Fruit fly (Drosophila melanogaster) whole organism, prepupa: Measurements from ENCODE around the gene CG17118.

Experiments
- CG10631 ChIP-seq: fragments of 200-800 bp; sonication (Bioruptor generic); optimal IDR thresholded peaks from 2 replicates; lab custom pipeline; 2016; ENCODE audit warnings: missing biosample characterization, missing genetic modification characterization
- CG10669 ChIP-seq: fragments of 200-800 bp; sonication (Bioruptor generic); optimal IDR thresholded peaks from 3 replicates; lab custom pipeline; 2018; ENCODE audit warnings: missing biosample characterization, mild to moderate bottlenecking, missing genetic modification characterization, moderate library complexity
- CG16779 ChIP-seq: fragments of 200-800 bp; sonication (Bioruptor generic); optimal IDR thresholded peaks from 3 replicates; lab custom pipeline; 2017; ENCODE audit warnings: missing biosample characterization, mild to moderate bottlenecking, missing genetic modification characterization
- Lpt ChIP-seq: fragments of 200-800 bp; sonication (Bioruptor generic); optimal IDR thresholded peaks from 3 replicates; lab custom pipeline; 2016; ENCODE audit warnings: missing biosample characterization, missing genetic modification characterization
- OdsH ChIP-seq: fragments of 200-800 bp; sonication (Bioruptor generic); optimal IDR thresholded peaks from 3 replicates; lab custom pipeline; 2016; ENCODE audit warnings: missing biosample characterization, missing genetic modification characterization
- achi ChIP-seq: fragments of 200-800 bp; sonication (Bioruptor generic); optimal IDR thresholded peaks from 3 replicates; lab custom pipeline; 2016; ENCODE audit warnings: missing biosample characterization, missing genetic modification characterization
- dsx ChIP-seq: fragments of 200-800 bp; optimal IDR thresholded peaks from 3 replicates; lab custom pipeline; 2019; ENCODE audit warnings: missing biosample characterization, mild to moderate bottlenecking, missing genetic modification characterization, moderate library complexity; ENCODE audit not compliant: poor library complexity, severe bottlenecking
- fd59A ChIP-seq: fragments of 200-800 bp; sonication (Bioruptor generic); optimal IDR thresholded peaks from 2 replicates; lab custom pipeline; 2017; ENCODE audit warnings: missing biosample characterization, mild to moderate bottlenecking, missing genetic modification characterization, missing genetic modification reagents
- pdm3 ChIP-seq: fragments of 200-800 bp; sonication (Bioruptor generic); optimal IDR thresholded peaks from 3 replicates; lab custom pipeline; 2016; ENCODE audit warnings: missing biosample characterization, missing genetic modification characterization
- ss ChIP-seq, 2 experiments: fragments of 200-800 bp; sonication (Bioruptor generic); optimal IDR thresholded peaks; 2 replicates in 1 of 2; 3 replicates in 1 of 2; lab custom pipeline; 2017 to 2018; ENCODE audit warnings: mild to moderate bottlenecking in 2 of 2, missing biosample characterization in 2 of 2, missing genetic modification characterization in 2 of 2, moderate library complexity in 1 of 2

- TF ChIP-seq CG10669 (GFP tag; lab: Kevin White, UChicago): no peak
- TF ChIP-seq Lpt (GFP tag; lab: Kevin White, UChicago): no peak
- TF ChIP-seq ss (GFP tag; optimal IDR thresholded peaks at IDR 0.05; lab: Kevin White, UChicago): no peak
- TF ChIP-seq achi: no peak
- TF ChIP-seq dsx (GFP tag; lab: Kevin White, UChicago): peak; percentile 33
- no peak for TF ChIP-seq OdsH (GFP tag; lab: Kevin White, UChicago)
- no peak for TF ChIP-seq fd59A (GFP tag; lab: Kevin White, UChicago)
- no peak for TF ChIP-seq pdm3 (GFP tag; lab: Kevin White, UChicago)
- TF ChIP-seq CG10631 (GFP tag; lab: Kevin White, UChicago): no peak
- TF ChIP-seq CG16779 (tag; lab: Kevin White, UChicago): no peak
Observed at dm6 chr2L:10757038-10757685, 27.1 kb downstream of the CG17118 start.
